Worm (Caenorhabditis elegans) whole organism, L4/young adult: ENCODE data around the gene ZK105.1.

ENCODE experiments used
- W03F9.2 ChIP-seq: fragments of 150-350 bp; optimal IDR thresholded peaks from 2 replicates; lab custom pipeline; 2014; ENCODE audit warnings: missing biosample characterization, missing genetic modification characterization
- dao-5 ChIP-seq: sonication (generic microtip); optimal IDR thresholded peaks from 2 replicates; lab custom pipeline; 2016; ENCODE audit warnings: missing genotype, missing genetic modification characterization, moderate library complexity, missing compliant biosample characterization
- him-1 ChIP-seq: sonication (generic microtip); optimal IDR thresholded peaks from 2 replicates; lab custom pipeline; 2016; ENCODE audit warnings: missing genotype, missing genetic modification reagents, missing genetic modification characterization, missing compliant biosample characterization

DNA sequence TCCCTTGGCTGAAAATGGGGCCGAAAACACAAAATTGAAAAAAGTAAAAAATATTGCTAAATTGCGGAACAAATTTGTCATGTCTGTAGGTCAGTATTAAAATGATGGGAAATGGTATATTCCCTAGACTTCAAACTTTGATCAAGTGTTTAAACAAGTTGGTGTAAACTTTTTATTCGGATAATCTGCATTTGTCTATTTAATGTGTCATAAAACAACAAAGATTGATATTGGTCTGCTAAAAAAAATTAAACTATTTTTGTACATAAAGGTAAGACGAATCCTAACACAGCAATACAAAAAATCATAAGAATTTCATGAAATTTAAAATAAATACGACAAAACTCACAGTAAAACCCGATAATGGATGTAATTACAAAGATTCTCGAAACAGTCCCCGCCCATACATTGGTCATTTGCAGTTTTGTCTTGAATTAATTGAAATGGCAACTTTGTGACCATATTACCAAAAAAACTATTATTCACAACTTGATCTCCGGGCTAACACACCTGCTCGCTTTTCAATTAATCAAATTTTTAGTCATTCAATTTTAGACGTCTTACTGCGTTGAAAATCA, 10.3 kb downstream of the ZK105.1 start, which contains the start of the genes ZK105.6 and ZK105.8:
- TF ChIP-seq W03F9.2 (tag; lab: Kevin White, UChicago) = no peak
- TF ChIP-seq dao-5 = no peak
- no peak for TF ChIP-seq him-1 (tag; lab: Kevin White, UChicago)
